Worm (Caenorhabditis elegans) whole organism, midembryonic: ENCODE measurements around the gene hmgr-1.

Experiments
- T22C8.4 ChIP-seq: fragments of 200-800 bp; sonication (Bioruptor generic); IDR thresholded peaks from 2 replicates; pipeline ENCODE4 v1.3.6; 2022; ENCODE audit warnings: missing genetic modification characterization, missing compliant biosample characterization
- cog-1 ChIP-seq: sonication (generic microtip); optimal IDR thresholded peaks from 2 replicates; lab custom pipeline; 2016; ENCODE audit warnings: missing genetic modification characterization, missing compliant biosample characterization
- flt-1 ChIP-seq: fragments of 200-800 bp; sonication (Bioruptor generic); IDR thresholded peaks from 2 replicates; pipeline ENCODE4 v1.3.6; 2022; ENCODE audit warnings: missing genetic modification characterization, missing compliant biosample characterization
- klf-2 ChIP-seq: fragments of 200-800 bp; sonication (Bioruptor generic); conservative IDR thresholded peaks from 2 replicates; pipeline ENCODE4 v1.3.6; 2022; ENCODE audit warnings: missing genetic modification reagents, missing genetic modification characterization, missing compliant biosample characterization
- med-1 ChIP-seq: sonication (generic microtip); optimal IDR thresholded peaks from 2 replicates; lab custom pipeline; 2017; ENCODE audit warnings: missing genetic modification characterization, mild to moderate bottlenecking, missing compliant biosample characterization, antibody characterized with exemption, missing genetic modification reagents; ENCODE audit not compliant: insufficient read depth
- ref-1 ChIP-seq: fragments of 200-800 bp; sonication (Bioruptor generic); conservative IDR thresholded peaks from 2 replicates; pipeline ENCODE4 v1.3.6; 2022; ENCODE audit warnings: missing genetic modification reagents, missing genetic modification characterization, missing compliant biosample characterization
- tab-1 ChIP-seq: fragments of 200-800 bp; sonication (Bioruptor generic); IDR thresholded peaks from 2 replicates; pipeline ENCODE4 v1.3.6; 2022; ENCODE audit warnings: missing genetic modification characterization, missing compliant biosample characterization
- ztf-23 ChIP-seq: fragments of 200-800 bp; sonication (Bioruptor generic); IDR thresholded peaks from 2 replicates; pipeline ENCODE4 v1.3.6; 2022; ENCODE audit warnings: missing genetic modification reagents, missing genetic modification characterization, missing compliant biosample characterization
- ztf-29 ChIP-seq: fragments of 200-800 bp; sonication (Bioruptor generic); IDR thresholded peaks from 2 replicates; pipeline ENCODE4 v1.3.6; 2022; ENCODE audit warnings: missing genetic modification reagents, missing genetic modification characterization, missing compliant biosample characterization

hmgr-1 gene

DNA sequence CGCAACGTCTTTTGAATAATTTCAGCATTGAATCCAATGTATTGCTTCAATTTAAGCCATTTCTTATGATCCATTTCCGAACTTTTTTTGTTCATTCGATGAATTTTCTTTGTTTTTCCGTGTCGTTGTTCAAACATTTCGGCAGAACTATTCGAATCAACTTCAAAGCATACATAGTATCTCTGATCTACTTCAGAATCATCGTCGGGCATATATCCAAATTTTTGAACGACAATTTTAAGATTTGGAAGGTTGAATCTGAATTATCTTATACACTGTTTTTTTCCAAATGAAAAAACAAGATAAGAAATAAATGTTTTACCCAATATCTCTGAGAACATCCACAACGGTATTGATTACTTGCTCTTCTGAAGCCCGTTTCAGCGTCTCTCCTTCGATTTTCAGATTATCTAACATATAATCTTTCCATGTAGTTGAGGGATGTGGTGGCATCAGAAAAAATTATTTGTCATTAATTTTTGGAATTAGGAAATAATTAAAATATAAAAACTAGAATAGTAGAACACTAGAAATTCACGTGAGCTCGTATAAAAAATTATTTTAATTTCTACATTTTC is 30.1 kb upstream of the hmgr-1 start, which contains the start of gene lab-2:
Gene lab-2, minus strand, starts transcription at position 453 of the 578 bp plus-strand sequence.
- TF ChIP-seq ref-1 (GFP tag; lab: Robert Waterston, UW) = no peak
- TF ChIP-seq tab-1 = no peak
- TF ChIP-seq ztf-29 (GFP tag; lab: Robert Waterston, UW) = no peak
- TF ChIP-seq ztf-23 = no peak
- no peak for TF ChIP-seq med-1
- TF ChIP-seq klf-2 (GFP tag; lab: Robert Waterston, UW) = no peak
- no peak for TF ChIP-seq flt-1
- TF ChIP-seq T22C8.4 (GFP tag; lab: Robert Waterston, UW) = no peak
- TF ChIP-seq cog-1 = no peak

DNA sequence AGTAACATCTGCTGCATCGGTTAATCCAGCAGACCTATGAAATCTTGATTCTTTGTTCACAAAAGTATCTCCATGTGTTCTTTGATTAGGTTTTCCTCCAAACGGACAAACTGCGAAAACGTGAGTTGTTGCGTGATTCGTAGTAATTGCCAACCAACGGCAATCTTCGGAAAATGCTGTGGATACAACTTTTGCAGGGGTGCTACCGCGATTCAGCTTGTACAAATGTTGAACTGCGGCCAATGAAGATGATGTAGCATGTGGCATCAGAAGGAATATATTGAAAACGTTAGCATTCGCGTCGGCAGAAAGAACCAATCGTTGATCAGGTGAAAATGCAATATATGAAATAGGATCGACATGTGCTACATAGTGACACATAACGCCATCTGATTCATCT is 27.6 kb upstream of the hmgr-1 start:
- TF ChIP-seq cog-1 (no peak), ztf-29 (GFP tag; lab: Robert Waterston, UW) (no peak), med-1 (no peak), tab-1 (no peak), ref-1 (GFP tag; lab: Robert Waterston, UW) (no peak), klf-2 (GFP tag; lab: Robert Waterston, UW) (no peak), ztf-23 (no peak), T22C8.4 (GFP tag; lab: Robert Waterston, UW) (no peak), flt-1 (no peak)

DNA sequence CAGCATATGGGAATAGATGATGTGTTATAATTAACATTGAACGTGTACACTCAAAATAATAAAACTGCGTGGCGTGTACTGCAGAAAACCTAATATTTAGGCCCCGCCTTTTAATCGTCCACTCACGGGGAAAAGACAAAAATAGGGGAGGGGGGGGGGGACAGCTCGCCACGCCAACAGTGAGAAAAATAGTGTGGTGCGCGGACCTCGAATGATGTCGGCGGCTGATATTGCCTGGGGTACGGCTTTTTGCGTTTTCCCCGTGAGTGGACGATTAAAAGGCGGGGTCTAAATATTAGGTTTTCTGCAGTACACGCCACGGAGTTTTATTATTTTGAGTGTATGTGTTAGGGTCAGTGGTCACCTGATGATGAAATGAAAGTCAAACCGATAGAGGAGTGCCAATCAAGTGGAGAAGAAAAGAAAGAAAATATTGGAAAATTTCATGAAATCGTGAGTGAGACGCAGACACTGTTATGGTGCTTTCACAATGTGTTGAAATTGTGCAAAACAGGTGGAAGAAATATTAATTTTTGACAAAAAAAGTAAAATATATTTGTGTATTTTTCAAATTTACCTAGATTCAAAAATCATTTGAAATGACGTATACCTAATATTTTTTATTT is 25.3 kb upstream of the hmgr-1 start:
- TF ChIP-seq flt-1 = 0 out of 2 replicates have a peak, but pooled peaks have one; percentile 42

DNA sequence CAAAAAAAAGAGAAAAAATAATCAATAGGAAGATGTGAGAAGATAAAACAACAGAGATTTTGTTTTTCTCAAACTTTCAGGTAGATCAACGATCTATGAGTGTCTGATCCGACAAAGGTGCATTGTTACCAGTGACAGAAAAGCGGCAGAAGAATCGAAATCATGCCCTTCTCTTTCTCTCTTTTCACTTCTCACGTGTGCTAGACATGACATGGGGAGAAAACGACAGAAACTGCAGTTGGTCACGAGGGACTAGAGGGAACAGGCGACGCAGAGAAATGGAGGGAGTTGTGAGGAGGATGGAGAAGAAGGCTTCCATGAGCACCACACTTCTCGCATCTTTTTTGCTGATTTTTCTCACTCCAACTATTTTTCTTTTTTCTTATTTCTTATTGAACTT is 24.1 kb upstream of the hmgr-1 start, which contains the start of gene F56C9.10:
Gene F56C9.10, minus strand, starts transcription at position 97 of the 400 bp plus-strand sequence.
- TF ChIP-seq ztf-23 (peak; percentile 65; the same call in 1 of the 2 replicates), ref-1 (GFP tag; lab: Robert Waterston, UW) (no peak)

DNA sequence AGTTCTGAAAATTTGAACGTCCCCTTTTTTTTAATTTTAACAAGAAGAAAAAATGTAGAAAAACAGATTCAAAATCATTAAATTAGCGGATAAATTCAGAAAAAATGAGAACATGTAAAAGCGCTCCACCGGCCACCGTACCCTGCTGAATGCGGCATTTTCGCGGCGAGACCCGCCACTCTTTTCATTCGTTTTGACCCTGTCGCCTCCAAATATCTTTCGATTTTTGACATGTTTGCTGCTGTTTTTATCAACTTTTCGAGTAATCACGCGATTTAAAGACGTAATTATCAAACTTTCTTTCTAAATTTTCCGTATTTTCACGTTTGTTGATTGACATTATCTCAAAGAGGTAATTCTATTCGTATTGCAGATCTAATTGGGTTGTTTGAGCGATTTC is 23.1 kb upstream of the hmgr-1 start, which contains the start of gene gsp-2:
Gene gsp-2, plus strand, starts transcription at position 374 of the 400 bp plus-strand sequence.
- peak; percentile 63 for TF ChIP-seq flt-1
- TF ChIP-seq T22C8.4 (GFP tag; lab: Robert Waterston, UW) = no peak

DNA sequence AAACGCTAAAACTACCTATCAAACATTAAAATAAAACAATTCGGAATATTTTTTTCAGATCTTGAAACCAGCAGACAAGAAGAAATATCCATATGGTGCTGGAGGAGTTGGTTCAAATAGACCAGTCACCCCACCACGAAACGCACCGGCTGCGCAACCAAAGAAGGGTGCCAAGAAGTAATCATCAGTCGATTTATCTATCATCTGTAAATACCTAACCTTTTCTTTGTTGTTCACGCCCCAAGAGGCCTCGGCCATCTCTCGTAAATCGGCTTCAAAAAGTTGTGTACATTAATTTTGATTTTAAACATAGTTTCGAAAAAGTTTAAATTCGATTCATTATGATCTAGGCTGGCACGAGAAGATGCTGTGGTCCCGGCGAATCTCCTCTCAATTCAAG is 21.3 kb upstream of the hmgr-1 start:
- TF ChIP-seq ztf-29 (GFP tag; lab: Robert Waterston, UW) (no peak), tab-1 (no peak), med-1 (no peak), cog-1 (no peak), ref-1 (GFP tag; lab: Robert Waterston, UW) (no peak), T22C8.4 (GFP tag; lab: Robert Waterston, UW) (no peak), ztf-23 (no peak), flt-1 (no peak)

DNA sequence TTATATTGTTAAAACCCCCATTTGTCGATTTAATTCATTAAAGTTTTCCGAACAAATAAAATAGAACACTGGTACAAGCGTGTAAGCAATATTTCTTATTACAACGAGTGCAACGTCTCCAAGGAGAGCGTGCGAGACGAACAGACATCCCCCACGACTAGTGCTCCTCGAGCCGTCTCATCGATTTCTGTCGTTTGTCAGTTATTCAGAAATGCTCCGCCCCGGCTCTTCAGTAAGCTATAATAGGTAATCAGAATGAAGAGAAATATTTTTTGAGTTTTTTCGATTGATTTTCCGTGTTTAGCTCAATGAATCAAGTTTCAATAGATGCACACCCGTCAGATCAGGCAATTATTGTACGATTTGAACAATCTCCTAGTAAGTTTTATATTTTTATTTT is 20.6 kb upstream of the hmgr-1 start, which contains the start of gene kap-1:
Gene kap-1, plus strand, starts transcription at position 143 of the 400 bp plus-strand sequence.
- TF ChIP-seq ref-1 (GFP tag; lab: Robert Waterston, UW) = no peak
- TF ChIP-seq flt-1 = no peak
- no peak for TF ChIP-seq med-1
- no peak for TF ChIP-seq ztf-29 (GFP tag; lab: Robert Waterston, UW)
- no peak for TF ChIP-seq ztf-23
- no peak for TF ChIP-seq klf-2 (GFP tag; lab: Robert Waterston, UW)
- no peak for TF ChIP-seq cog-1
- TF ChIP-seq tab-1 = no peak
- no peak for TF ChIP-seq T22C8.4 (GFP tag; lab: Robert Waterston, UW)

DNA sequence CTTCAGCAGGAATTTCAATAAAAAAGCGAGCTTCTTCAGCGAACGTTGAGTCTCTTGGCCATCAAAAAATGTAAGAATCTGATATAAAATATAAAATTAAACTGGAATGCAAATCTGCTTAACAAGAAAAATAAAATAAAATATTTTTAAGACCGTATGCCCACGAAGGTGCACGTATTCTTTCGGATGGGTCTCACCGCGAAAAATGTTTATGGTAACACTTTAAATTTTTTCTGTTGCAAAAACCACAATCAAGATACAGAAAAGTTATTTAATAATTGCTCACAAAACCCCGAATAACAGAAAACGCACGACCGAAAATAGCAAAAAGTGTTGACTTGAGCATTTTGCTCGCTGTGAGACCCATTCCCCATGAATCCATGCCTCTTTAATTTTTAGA is 20.2 kb upstream of the hmgr-1 start:
- no peak for TF ChIP-seq cog-1
- TF ChIP-seq ztf-23 = no peak
- TF ChIP-seq ref-1 (GFP tag; lab: Robert Waterston, UW) = no peak
- TF ChIP-seq klf-2 (GFP tag; lab: Robert Waterston, UW) = no peak
- no peak for TF ChIP-seq T22C8.4 (GFP tag; lab: Robert Waterston, UW)
- TF ChIP-seq med-1 = no peak
- TF ChIP-seq flt-1 = no peak
- TF ChIP-seq tab-1 = no peak
- no peak for TF ChIP-seq ztf-29 (GFP tag; lab: Robert Waterston, UW)

DNA sequence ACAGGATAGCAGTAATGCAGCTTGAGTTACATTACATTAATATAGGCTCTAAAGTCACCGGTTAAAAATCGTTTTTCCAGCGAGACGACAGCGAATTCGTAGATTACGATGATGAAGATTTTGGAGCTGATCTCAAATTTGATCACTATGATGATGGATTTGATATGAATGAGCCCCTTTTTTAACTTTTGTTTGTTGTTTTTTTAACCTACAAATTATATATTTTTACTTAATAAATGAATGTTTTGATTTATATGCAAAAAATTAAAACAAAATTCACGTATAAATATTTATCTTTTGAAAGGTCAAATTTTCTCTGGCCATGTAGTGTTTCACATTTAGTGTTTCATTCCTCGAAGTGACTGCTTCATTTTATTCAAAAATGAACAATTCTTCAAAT is 15.9 kb upstream of the hmgr-1 start, which contains the start of gene F08F8.6:
Gene F08F8.6, plus strand, starts transcription at position 301 of the 400 bp plus-strand sequence.
- TF ChIP-seq ztf-23 = no peak
- no peak for TF ChIP-seq tab-1
- no peak for TF ChIP-seq flt-1
- TF ChIP-seq T22C8.4 (GFP tag; lab: Robert Waterston, UW) = no peak
- TF ChIP-seq klf-2 (GFP tag; lab: Robert Waterston, UW) = no peak
- no peak for TF ChIP-seq ref-1 (GFP tag; lab: Robert Waterston, UW)
- no peak for TF ChIP-seq ztf-29 (GFP tag; lab: Robert Waterston, UW)
- no peak for TF ChIP-seq cog-1
- TF ChIP-seq med-1 = no peak

DNA sequence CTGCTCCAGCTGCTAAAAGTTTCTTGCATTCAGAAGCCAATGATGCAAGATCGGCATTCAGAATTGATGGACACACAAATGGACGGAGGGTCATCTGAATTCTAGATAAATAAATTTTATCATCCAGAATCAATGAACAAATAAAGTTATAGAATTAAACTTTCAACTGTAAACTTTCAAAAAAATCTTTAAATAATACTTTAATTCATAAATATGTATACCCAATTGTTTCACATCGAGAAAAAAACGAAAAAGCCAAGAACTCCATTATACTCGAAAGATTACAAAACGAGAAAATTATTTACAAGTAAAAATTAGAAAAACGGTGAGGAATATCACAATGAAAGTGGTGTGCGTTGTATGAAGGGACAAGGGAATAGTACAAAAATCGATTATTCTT is 12.2 kb upstream of the hmgr-1 start, which contains the start of gene F08F8.7:
Gene F08F8.7, minus strand, starts transcription at position 101 of the 400 bp plus-strand sequence.
- TF ChIP-seq tab-1 = no peak
- TF ChIP-seq T22C8.4 (GFP tag; lab: Robert Waterston, UW) = no peak
- TF ChIP-seq ztf-23 = no peak
- TF ChIP-seq ztf-29 (GFP tag; lab: Robert Waterston, UW) = no peak
- TF ChIP-seq med-1 = no peak
- TF ChIP-seq klf-2 (GFP tag; lab: Robert Waterston, UW) = no peak

DNA sequence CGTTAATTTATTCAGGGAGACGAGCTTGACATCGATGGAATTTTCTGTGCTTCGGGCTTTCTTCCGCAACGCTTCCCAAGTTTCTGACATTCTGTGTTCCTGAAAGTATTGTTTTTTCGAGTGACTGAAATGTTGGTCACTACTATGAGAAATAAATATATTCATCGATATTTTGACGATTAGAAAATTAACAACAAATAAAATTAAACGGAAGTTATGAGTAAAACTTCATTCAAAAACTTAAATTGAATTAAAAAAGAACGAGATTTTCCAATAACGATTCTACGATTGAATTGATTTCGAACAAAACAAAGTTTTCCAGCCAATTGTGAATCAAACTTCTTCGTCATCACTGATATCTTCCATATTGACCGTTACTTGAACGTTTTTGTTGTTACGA is 10.2 kb upstream of the hmgr-1 start, which contains the start of gene gos-28:
Gene gos-28, minus strand, starts transcription at position 101 of the 400 bp plus-strand sequence.
- no peak for TF ChIP-seq ztf-29 (GFP tag; lab: Robert Waterston, UW)
- TF ChIP-seq klf-2 (GFP tag; lab: Robert Waterston, UW) = no peak
- TF ChIP-seq T22C8.4 (GFP tag; lab: Robert Waterston, UW) = no peak
